Fruit fly (Drosophila melanogaster): ENCODE data around the gene CG12121.

CG12121 gene

DNA sequence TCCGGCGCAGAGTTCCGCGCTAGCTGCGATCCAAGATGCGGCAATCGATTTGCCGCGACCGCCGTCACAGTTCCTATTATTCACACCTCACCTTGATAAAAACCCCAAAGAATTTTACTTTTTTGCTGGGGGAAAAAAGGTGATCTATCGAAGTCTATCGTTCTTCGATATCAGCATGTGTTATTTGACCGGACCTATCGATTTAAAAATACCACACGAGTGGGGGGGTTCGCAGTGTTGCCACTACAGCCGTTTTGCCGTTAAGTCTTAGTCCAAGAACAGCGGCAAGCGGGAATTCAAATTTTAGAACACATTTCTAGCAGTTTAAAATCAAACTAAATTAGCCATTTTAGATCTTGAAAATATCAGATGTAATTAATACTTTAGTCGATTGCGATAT, at the start of gene CG12121:
Gene CG12121 (minus strand): TSS at position 180 of the 400 bp plus-strand sequence.
- TF ChIP-seq ato (GFP tag; IDR thresholded peaks at IDR 0.05; ENCODE audit: partially characterized antibody) (peak; percentile 73), CG18764 (GFP tag; optimal IDR thresholded peaks at IDR 0.05) (no peak), repo (GFP tag; optimal IDR thresholded peaks at IDR 0.05) (no peak), Sry-δ (GFP tag; optimal IDR thresholded peaks at IDR 0.05) (peak; percentile 68), CG17829 (tag; optimal IDR thresholded peaks at IDR 0.05) (peak; percentile 18), CG12659 (GFP tag; optimal IDR thresholded peaks at IDR 0.05) (peak; percentile 11), ci (GFP tag; IDR thresholded peaks at IDR 0.05) (no peak), crp (GFP tag; optimal IDR thresholded peaks at IDR 0.05) (peak in 1 of 2 experiments; percentile 19), hbn (GFP tag; IDR thresholded peaks at IDR 0.05; ENCODE audit: partially characterized antibody) (peak; percentile 53; the same call in 1 of the 2 replicates), knrl (GFP tag; IDR thresholded peaks at IDR 0.05; ENCODE audit: partially characterized antibody) (peak; percentile 52; the same call in 2 of the 3 replicates), CG11723 (GFP tag; optimal IDR thresholded peaks at IDR 0.05) (no peak), CG9727 (GFP tag; optimal IDR thresholded peaks at IDR 0.05) (no peak), Dref (GFP tag; IDR thresholded peaks at IDR 0.05) (peak; percentile 87), ftz-f1 (GFP tag; optimal IDR thresholded peaks at IDR 0.05) (peak; percentile 44), CG14710 (tag; optimal IDR thresholded peaks at IDR 0.05) (peak; percentile 53), vnd (GFP tag; IDR thresholded peaks at IDR 0.05; ENCODE audit: partially characterized antibody) (peak; percentile 71), gro (GFP tag; optimal IDR thresholded peaks at IDR 0.05) (no peak), stwl (tag; optimal IDR thresholded peaks at IDR 0.05) (peak; percentile 53), CG4730 (GFP tag; IDR thresholded peaks at IDR 0.05) (no peak), pzg (GFP tag; optimal IDR thresholded peaks at IDR 0.05) (peak; percentile 84), Sry-β (GFP tag; optimal IDR thresholded peaks at IDR 0.05) (peak; percentile 52), Dp (GFP tag; optimal IDR thresholded peaks at IDR 0.05) (peak; percentile 81), mld (GFP tag; IDR thresholded peaks at IDR 0.05; ENCODE audit: partially characterized antibody) (peak; percentile 57; the same call in 1 of the 3 replicates), pita (GFP tag; optimal IDR thresholded peaks at IDR 0.05) (no peak), inv (GFP tag; IDR thresholded peaks at IDR 0.05; ENCODE audit: partially characterized antibody) (peak; percentile 46; the same call in 1 of the 2 replicates), dpn (GFP tag; optimal IDR thresholded peaks at IDR 0.05) (no peak), CG3838 (GFP tag; optimal IDR thresholded peaks at IDR 0.05) (no peak), amos (GFP tag; IDR thresholded peaks at IDR 0.05; ENCODE audit: partially characterized antibody) (peak; percentile 75; the same call in 1 of the 2 replicates), Dll (GFP tag; IDR thresholded peaks at IDR 0.05; ENCODE audit: partially characterized antibody) (peak; percentile 71; the same call in 2 of the 4 replicates), CG34224 (GFP tag; IDR thresholded peaks at IDR 0.05; ENCODE audit: partially characterized antibody) (peak; percentile 71; the same call in 2 of the 3 replicates), trem (tag; optimal IDR thresholded peaks at IDR 0.05) (peak; percentile 31), Ets97D (GFP tag; optimal IDR thresholded peaks at IDR 0.05) (peak; percentile 49), tna (GFP tag; IDR thresholded peaks at IDR 0.05; ENCODE audit: partially characterized antibody) (peak; percentile 79), CG42726 (GFP tag; IDR thresholded peaks at IDR 0.05; ENCODE audit: partially characterized antibody) (0 out of 2 replicates have a peak, but pooled peaks have one; percentile 8), unc-4 (GFP tag; IDR thresholded peaks at IDR 0.05; ENCODE audit: partially characterized antibody) (peak; percentile 63), B-H2 (GFP tag; optimal IDR thresholded peaks at IDR 0.05) (no peak), CG2116 (GFP tag; optimal IDR thresholded peaks at IDR 0.05) (peak; percentile 63), row (GFP tag; IDR thresholded peaks at IDR 0.05) (0 out of 3 replicates have a peak, but pooled peaks have one; percentile 21), CG11247 (GFP tag; IDR thresholded peaks at IDR 0.05) (no peak), CG15514 (GFP tag; optimal IDR thresholded peaks at IDR 0.05) (peak; percentile 71), Abd-B (GFP tag; optimal IDR thresholded peaks at IDR 0.05) (peak; percentile 18), D19A (tag; optimal IDR thresholded peaks at IDR 0.05) (no peak), CG13287 (GFP tag; IDR thresholded peaks at IDR 0.05; ENCODE audit: partially characterized antibody) (peak; percentile 82), lmd (GFP tag; IDR thresholded peaks at IDR 0.05) (no peak), Optix (GFP tag; IDR thresholded peaks at IDR 0.05) (no peak), lola (GFP tag; optimal IDR thresholded peaks at IDR 0.05) (no peak), Bgb (GFP tag; IDR thresholded peaks at IDR 0.05; ENCODE audit: partially characterized antibody) (peak; percentile 80)

Measured in whole organism, embryonic.